Fruit fly (Drosophila melanogaster) whole organism, prepupa: ENCODE results near the gene fan.
A peak's percentile ranks its signal among the peaks of the same experiment; 100 is the strongest.

Experiments used
- Blimp-1 ChIP-seq: fragments of 200-800 bp; sonication (Bioruptor generic); optimal IDR thresholded peaks from 3 replicates; lab custom pipeline; 2017; ENCODE audit warnings: missing biosample characterization, missing genetic modification characterization, mild to moderate bottlenecking, moderate library complexity, missing genetic modification reagents
- CG10631 ChIP-seq: fragments of 200-800 bp; sonication (Bioruptor generic); optimal IDR thresholded peaks from 2 replicates; lab custom pipeline; 2016; ENCODE audit warnings: missing biosample characterization, missing genetic modification characterization
- CG10669 ChIP-seq: fragments of 200-800 bp; sonication (Bioruptor generic); optimal IDR thresholded peaks from 3 replicates; lab custom pipeline; 2018; ENCODE audit warnings: missing biosample characterization, mild to moderate bottlenecking, missing genetic modification characterization, moderate library complexity
- CG11294 ChIP-seq: fragments of 200-800 bp; sonication (Bioruptor generic); IDR thresholded peaks from 2 replicates; pipeline ENCODE4 v1.3.6; 2022; ENCODE audit warnings: missing biosample characterization, missing genetic modification characterization
- CG11762 ChIP-seq: fragments of 200-800 bp; sonication (Bioruptor generic); optimal IDR thresholded peaks from 3 replicates; lab custom pipeline; 2016; ENCODE audit warnings: missing biosample characterization, missing genetic modification characterization; ENCODE audit not compliant: insufficient read depth
- CG11902 ChIP-seq: fragments of 200-800 bp; sonication (Bioruptor generic); optimal IDR thresholded peaks from 3 replicates; lab custom pipeline; 2016; ENCODE audit warnings: missing biosample characterization, missing genetic modification characterization
- CG15336 ChIP-seq: fragments of 200-800 bp; sonication (Bioruptor generic); IDR thresholded peaks from 2 replicates; pipeline ENCODE4 v1.3.6; 2022; ENCODE audit warnings: missing biosample characterization, missing genetic modification characterization
- CG1621 ChIP-seq: fragments of 200-800 bp; sonication (Bioruptor generic); optimal IDR thresholded peaks from 3 replicates; lab custom pipeline; 2018; ENCODE audit warnings: missing biosample characterization, mild to moderate bottlenecking, missing genetic modification characterization
- CG16779 ChIP-seq: fragments of 200-800 bp; sonication (Bioruptor generic); optimal IDR thresholded peaks from 3 replicates; lab custom pipeline; 2017; ENCODE audit warnings: missing biosample characterization, mild to moderate bottlenecking, missing genetic modification characterization
- CG31627 ChIP-seq: fragments of 200-800 bp; sonication (Bioruptor generic); optimal IDR thresholded peaks from 3 replicates; lab custom pipeline; 2016; ENCODE audit warnings: missing biosample characterization, missing genetic modification characterization
- CG32006 ChIP-seq: fragments of 200-800 bp; sonication (Bioruptor generic); optimal IDR thresholded peaks from 3 replicates; lab custom pipeline; 2017; ENCODE audit warnings: missing biosample characterization, mild to moderate bottlenecking, missing genetic modification characterization
- CG34406 ChIP-seq: fragments of 200-800 bp; sonication (Bioruptor generic); optimal IDR thresholded peaks from 3 replicates; lab custom pipeline; 2016; ENCODE audit warnings: missing biosample characterization, missing genetic modification characterization
- CG4318 ChIP-seq: fragments of 200-800 bp; sonication (Bioruptor generic); optimal IDR thresholded peaks from 3 replicates; lab custom pipeline; 2017; ENCODE audit warnings: missing biosample characterization, mild to moderate bottlenecking, missing genetic modification characterization
- CG6163 ChIP-seq: fragments of 200-800 bp; sonication (Bioruptor generic); IDR thresholded peaks from 3 replicates; pipeline ENCODE4 v1.3.6; 2022; ENCODE audit warnings: missing biosample characterization, missing genetic modification characterization
- CG6276 ChIP-seq: fragments of 200-800 bp; sonication (Bioruptor generic); optimal IDR thresholded peaks from 2 replicates; lab custom pipeline; 2017; ENCODE audit warnings: missing biosample characterization, mild to moderate bottlenecking, missing genetic modification characterization
- CG6808 ChIP-seq: fragments of 200-800 bp; sonication (Bioruptor generic); optimal IDR thresholded peaks from 3 replicates; lab custom pipeline; 2017; ENCODE audit warnings: missing biosample characterization, missing genetic modification characterization, mild to moderate bottlenecking, moderate library complexity, missing genetic modification reagents
- CG6854 ChIP-seq: fragments of 200-800 bp; sonication (Bioruptor generic); optimal IDR thresholded peaks from 2 replicates; lab custom pipeline; 2017; ENCODE audit warnings: missing biosample characterization, mild to moderate bottlenecking, missing genetic modification characterization
- CG8119 ChIP-seq: fragments of 200-800 bp; sonication (Bioruptor generic); IDR thresholded peaks from 3 replicates; pipeline ENCODE4 v1.3.6; 2022; ENCODE audit warnings: missing biosample characterization, missing genetic modification characterization
- CG8319 ChIP-seq: fragments of 200-800 bp; sonication (Bioruptor generic); optimal IDR thresholded peaks from 3 replicates; lab custom pipeline; 2016; ENCODE audit warnings: missing biosample characterization, missing genetic modification characterization
- CG8632 ChIP-seq: fragments of 200-800 bp; sonication (Bioruptor generic); optimal IDR thresholded peaks from 3 replicates; lab custom pipeline; 2016; ENCODE audit warnings: missing biosample characterization, missing genetic modification characterization
- Eip75B ChIP-seq: fragments of 200-800 bp; sonication (Bioruptor generic); optimal IDR thresholded peaks from 3 replicates; lab custom pipeline; 2016; ENCODE audit warnings: missing biosample characterization, missing genetic modification characterization
- Eip78C ChIP-seq: fragments of 200-800 bp; sonication (Bioruptor generic); peaks from one replicate; lab custom pipeline; 2016; ENCODE audit warnings: missing biosample characterization, missing genetic modification characterization
- Ets96B ChIP-seq: fragments of 200-800 bp; optimal IDR thresholded peaks from 2 replicates; lab custom pipeline; 2019; ENCODE audit warnings: missing biosample characterization, mild to moderate bottlenecking, missing genetic modification characterization, moderate library complexity
- Gug ChIP-seq: fragments of 200-800 bp; sonication (Bioruptor generic); IDR thresholded peaks from 2 replicates; pipeline ENCODE4 v1.3.6; 2022; ENCODE audit warnings: missing biosample characterization, missing genetic modification characterization
- Hr38 ChIP-seq: sonication (Bioruptor generic); optimal IDR thresholded peaks from 2 replicates; lab custom pipeline; 2016; ENCODE audit warnings: missing biosample characterization, missing genetic modification characterization
- Hr39 ChIP-seq: fragments of 200-800 bp; sonication (Bioruptor generic); optimal IDR thresholded peaks from 2 replicates; lab custom pipeline; 2016; ENCODE audit warnings: missing biosample characterization, missing genetic modification characterization
- Hr4 ChIP-seq: fragments of 200-800 bp; sonication (Bioruptor generic); optimal IDR thresholded peaks from 3 replicates; lab custom pipeline; 2016; ENCODE audit warnings: missing biosample characterization, missing genetic modification characterization
- Lpt ChIP-seq: fragments of 200-800 bp; sonication (Bioruptor generic); optimal IDR thresholded peaks from 3 replicates; lab custom pipeline; 2016; ENCODE audit warnings: missing biosample characterization, missing genetic modification characterization
- Met ChIP-seq: fragments of 200-800 bp; sonication (Bioruptor generic); optimal IDR thresholded peaks from 3 replicates; lab custom pipeline; 2016; ENCODE audit warnings: missing biosample characterization, missing genetic modification characterization
- Smox ChIP-seq: fragments of 200-800 bp; sonication (Bioruptor generic); optimal IDR thresholded peaks from 3 replicates; lab custom pipeline; 2016; ENCODE audit warnings: missing biosample characterization, missing genetic modification characterization
- Sox102F ChIP-seq: fragments of 200-800 bp; sonication (Bioruptor generic); optimal IDR thresholded peaks from 2 replicates; lab custom pipeline; 2016; ENCODE audit warnings: missing biosample characterization, mild to moderate bottlenecking, missing genetic modification characterization
- Sox14 ChIP-seq: fragments of 200-800 bp; sonication (Bioruptor generic); optimal IDR thresholded peaks from 3 replicates; lab custom pipeline; 2016; ENCODE audit warnings: missing biosample characterization, missing genetic modification characterization
- achi ChIP-seq: fragments of 200-800 bp; sonication (Bioruptor generic); optimal IDR thresholded peaks from 3 replicates; lab custom pipeline; 2016; ENCODE audit warnings: missing biosample characterization, missing genetic modification characterization
- dsx ChIP-seq: fragments of 200-800 bp; optimal IDR thresholded peaks from 3 replicates; lab custom pipeline; 2019; ENCODE audit warnings: missing biosample characterization, mild to moderate bottlenecking, missing genetic modification characterization, moderate library complexity; ENCODE audit not compliant: poor library complexity, severe bottlenecking
- eg ChIP-seq: fragments of 200-800 bp; sonication (Bioruptor generic); IDR thresholded peaks from 3 replicates; pipeline ENCODE4 v1.3.6; 2022; ENCODE audit warnings: missing biosample characterization, missing genetic modification characterization
- esn ChIP-seq: fragments of 200-800 bp; sonication (Bioruptor generic); optimal IDR thresholded peaks from 2 replicates; lab custom pipeline; 2016; ENCODE audit warnings: missing biosample characterization, mild to moderate bottlenecking, missing genetic modification characterization, moderate library complexity
- net ChIP-seq: fragments of 200-800 bp; sonication (Bioruptor generic); optimal IDR thresholded peaks from 3 replicates; lab custom pipeline; 2016; ENCODE audit warnings: missing biosample characterization, missing genetic modification characterization
- pdm3 ChIP-seq: fragments of 200-800 bp; sonication (Bioruptor generic); optimal IDR thresholded peaks from 3 replicates; lab custom pipeline; 2016; ENCODE audit warnings: missing biosample characterization, missing genetic modification characterization
- salr ChIP-seq, 2 experiments: fragments of 200-800 bp; sonication (Bioruptor generic); optimal IDR thresholded peaks; 3 replicates each; lab custom pipeline; 2016 to 2018; ENCODE audit warnings: missing biosample characterization in 2 of 2, missing genetic modification characterization in 2 of 2, mild to moderate bottlenecking in 1 of 2
- spab ChIP-seq: fragments of 200-800 bp; sonication (Bioruptor generic); optimal IDR thresholded peaks from 2 replicates; lab custom pipeline; 2017; ENCODE audit warnings: missing biosample characterization, mild to moderate bottlenecking, missing genetic modification characterization, missing genetic modification reagents
- ss ChIP-seq, 2 experiments: fragments of 200-800 bp; sonication (Bioruptor generic); optimal IDR thresholded peaks; 2 replicates in 1 of 2; 3 replicates in 1 of 2; lab custom pipeline; 2017 to 2018; ENCODE audit warnings: mild to moderate bottlenecking in 2 of 2, missing biosample characterization in 2 of 2, missing genetic modification characterization in 2 of 2, moderate library complexity in 1 of 2
- svp ChIP-seq: fragments of 200-800 bp; sonication (Bioruptor generic); peaks from one replicate; lab custom pipeline; 2016; ENCODE audit warnings: missing biosample characterization, missing genetic modification characterization
- topi ChIP-seq: fragments of 200-800 bp; sonication (Bioruptor generic); optimal IDR thresholded peaks from 3 replicates; lab custom pipeline; 2016; ENCODE audit warnings: missing biosample characterization, missing genetic modification characterization
- vri ChIP-seq: fragments of 200-800 bp; sonication (Bioruptor generic); optimal IDR thresholded peaks from 3 replicates; lab custom pipeline; 2016; ENCODE audit warnings: missing biosample characterization, mild to moderate bottlenecking, missing genetic modification characterization

The fan gene

DNA sequence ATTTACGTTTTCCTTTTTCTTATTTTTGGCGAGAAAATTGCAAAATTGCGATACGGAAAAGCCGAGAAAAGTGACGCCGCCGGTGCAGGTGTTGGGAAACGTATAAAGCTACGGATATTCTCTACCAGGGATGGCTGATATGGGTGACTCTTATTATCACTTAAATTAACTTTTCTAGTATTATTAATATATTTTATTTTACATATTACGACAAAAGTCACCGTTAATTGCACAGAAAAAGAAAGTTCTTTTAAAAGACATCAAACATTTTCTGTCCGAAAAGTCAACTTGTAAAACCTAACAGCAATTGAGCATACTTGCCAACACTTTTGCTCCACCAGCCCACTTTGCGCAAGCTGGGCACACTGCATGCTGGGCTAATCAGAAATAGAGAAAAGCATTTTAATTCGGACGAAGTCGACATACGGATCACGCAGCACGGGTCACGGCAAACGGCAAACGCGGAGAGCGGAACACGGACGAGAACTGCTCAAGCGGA is 18.8 kb downstream of the fan start, which contains the start of the genes Cds and Uba2 (continued):
- TF ChIP-seq Sox14 (GFP tag; lab: Kevin White, UChicago) (peak; percentile 76), spab (GFP tag; lab: Kevin White, UChicago) (no peak), Sox102F (GFP tag; lab: Kevin White, UChicago) (peak; percentile 81), achi (GFP tag; lab: Kevin White, UChicago) (peak; percentile 91), CG1621 (tag; lab: Kevin White, UChicago) (peak; percentile 85), Met (GFP tag; lab: Kevin White, UChicago) (no peak), CG6854 (GFP tag; lab: Kevin White, UChicago) (peak; percentile 58), CG6163 (GFP tag; lab: Robert Waterston, UW) (peak; percentile 86), Eip78C (GFP tag; lab: Kevin White, UChicago) (peak; percentile 89), CG10669 (no peak), svp (GFP tag; lab: Kevin White, UChicago) (peak; percentile 96), CG10631 (GFP tag; lab: Kevin White, UChicago) (peak; percentile 94), CG8632 (peak; percentile 86), CG34406 (GFP tag; lab: Kevin White, UChicago) (peak; percentile 88), CG6808 (GFP tag; lab: Kevin White, UChicago) (no peak), Ets96B (tag; lab: Kevin White, UChicago) (peak; percentile 82), Smox (GFP tag; lab: Kevin White, UChicago) (no peak), CG8319 (GFP tag; lab: Kevin White, UChicago) (peak; percentile 82), esn (GFP tag; lab: Kevin White, UChicago) (peak; percentile 88), salr (GFP tag; optimal IDR thresholded peaks at IDR 0.05; lab: Kevin White, UChicago) (peak; percentile 67 to 82), Hr39 (GFP tag; lab: Kevin White, UChicago) (peak; percentile 84), Hr38 (GFP tag; lab: Kevin White, UChicago) (no peak), Hr4 (GFP tag; lab: Kevin White, UChicago) (peak; percentile 90), CG16779 (tag; lab: Kevin White, UChicago) (peak; percentile 77), Blimp-1 (GFP tag; lab: Kevin White, UChicago) (peak; percentile 66), CG11294 (GFP tag; lab: Robert Waterston, UW) (peak; percentile 84; the same call in 1 of the 2 replicates), CG6276 (GFP tag; lab: Kevin White, UChicago) (no peak)

DNA sequence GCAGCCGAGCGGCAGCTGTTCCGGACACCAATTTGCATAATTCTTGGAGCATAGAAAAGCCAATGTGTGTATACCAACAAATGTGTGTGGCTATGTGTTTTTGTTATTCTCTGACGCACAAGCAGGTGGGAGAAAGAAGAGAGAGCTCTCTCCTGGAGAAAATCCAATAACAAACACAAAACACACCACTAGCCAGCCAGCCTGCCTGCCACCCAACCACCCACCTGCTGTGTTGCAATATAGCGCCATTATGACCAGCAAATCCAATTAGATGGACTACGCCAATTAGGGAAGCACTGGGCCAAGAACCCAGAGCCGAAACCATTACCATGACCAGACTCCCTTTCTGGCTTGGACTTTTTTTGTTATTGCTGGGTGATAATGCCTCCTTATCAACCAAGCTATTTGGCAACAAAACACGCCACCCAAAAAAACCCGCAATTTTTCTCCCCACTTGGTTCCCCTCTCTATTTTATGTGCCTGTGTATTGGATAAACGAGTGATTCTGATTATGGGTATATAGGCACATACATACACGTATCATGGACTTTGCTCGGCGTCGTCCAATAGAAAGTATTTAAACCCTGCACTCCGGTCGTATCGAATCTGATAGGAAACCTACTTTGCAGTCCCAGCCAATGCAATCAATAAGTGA is 19.6 kb downstream of the fan start:
- TF ChIP-seq CG15336 (GFP tag; lab: Robert Waterston, UW): 0 out of 2 replicates have a peak, but pooled peaks have one; percentile 10
- no peak for TF ChIP-seq CG31627 (GFP tag; lab: Kevin White, UChicago)
- TF ChIP-seq Eip75B (GFP tag; lab: Kevin White, UChicago): no peak
- TF ChIP-seq Eip78C (GFP tag; lab: Kevin White, UChicago): peak; percentile 49
- no peak for TF ChIP-seq Met (GFP tag; lab: Kevin White, UChicago)
- TF ChIP-seq dsx (GFP tag; lab: Kevin White, UChicago): no peak
- 0 out of 3 replicates have a peak, but pooled peaks have one; percentile 20 for TF ChIP-seq CG8119 (GFP tag; lab: Robert Waterston, UW)
- no peak for TF ChIP-seq CG11762
- TF ChIP-seq pdm3 (GFP tag; lab: Kevin White, UChicago): no peak
- TF ChIP-seq CG16779 (tag; lab: Kevin White, UChicago): no peak
- peak; percentile 77 for TF ChIP-seq vri (GFP tag; lab: Kevin White, UChicago)

DNA sequence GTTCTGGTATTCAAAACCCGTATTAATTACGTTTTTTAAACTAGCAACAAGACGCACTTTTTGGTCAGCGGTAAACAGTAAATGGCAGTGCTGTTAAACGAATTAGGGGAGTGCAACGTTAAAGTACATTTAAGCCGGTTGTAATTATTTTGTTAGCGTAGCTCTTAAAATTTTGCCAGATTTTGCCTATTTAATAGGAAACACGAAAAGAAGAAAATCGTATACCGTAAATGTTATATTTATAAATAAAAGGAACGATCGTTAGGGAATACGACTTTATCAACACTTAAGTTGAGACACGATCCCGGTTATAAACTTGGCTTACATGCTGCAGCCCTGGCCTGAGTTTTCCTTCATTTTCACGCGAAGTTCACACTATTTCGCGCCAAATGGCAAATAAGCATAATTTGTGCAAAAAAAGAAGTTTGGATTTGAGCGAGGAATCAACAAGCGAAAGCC is 28.5 kb downstream of the fan start, which contains the start of the genes Setx and mus301:
Gene Setx (minus strand): TSS at position 51 of the 459 bp plus-strand sequence.
Gene mus301 (plus strand): TSS at position 361 of the 459 bp plus-strand sequence.
- TF ChIP-seq Hr38 (GFP tag; lab: Kevin White, UChicago) (no peak), svp (GFP tag; lab: Kevin White, UChicago) (no peak), CG6854 (GFP tag; lab: Kevin White, UChicago) (no peak), Blimp-1 (GFP tag; lab: Kevin White, UChicago) (peak; percentile 31), Hr4 (GFP tag; lab: Kevin White, UChicago) (no peak), Hr39 (GFP tag; lab: Kevin White, UChicago) (peak; percentile 84), Lpt (GFP tag; lab: Kevin White, UChicago) (no peak), topi (GFP tag; lab: Kevin White, UChicago) (no peak), CG4318 (GFP tag; lab: Kevin White, UChicago) (no peak), Sox14 (GFP tag; lab: Kevin White, UChicago) (no peak), CG10631 (GFP tag; lab: Kevin White, UChicago) (peak; percentile 81), Sox102F (GFP tag; lab: Kevin White, UChicago) (no peak), CG11902 (GFP tag; lab: Kevin White, UChicago) (peak; percentile 61), ss (GFP tag; optimal IDR thresholded peaks at IDR 0.05; lab: Kevin White, UChicago) (no peak), net (no peak), CG32006 (no peak), Met (GFP tag; lab: Kevin White, UChicago) (no peak), eg (GFP tag; lab: Robert Waterston, UW) (no peak; the same call in 2 of the 3 replicates), Gug (GFP tag; lab: Robert Waterston, UW) (peak; percentile 64), salr (GFP tag; optimal IDR thresholded peaks at IDR 0.05; lab: Kevin White, UChicago) (peak in 1 of 2 experiments; percentile 3), CG8119 (GFP tag; lab: Robert Waterston, UW) (0 out of 3 replicates have a peak, but pooled peaks have one; percentile 12), vri (GFP tag; lab: Kevin White, UChicago) (no peak)
